Worm (Caenorhabditis elegans) whole organism, midembryonic: ENCODE results near the gene srx-34.

Experiments
- T22C8.4 ChIP-seq: fragments of 200-800 bp; sonication (Bioruptor generic); IDR thresholded peaks from 2 replicates; pipeline ENCODE4 v1.3.6; 2022; ENCODE audit warnings: missing genetic modification characterization, missing compliant biosample characterization
- cog-1 ChIP-seq: sonication (generic microtip); optimal IDR thresholded peaks from 2 replicates; lab custom pipeline; 2016; ENCODE audit warnings: missing genetic modification characterization, missing compliant biosample characterization
- flt-1 ChIP-seq: fragments of 200-800 bp; sonication (Bioruptor generic); IDR thresholded peaks from 2 replicates; pipeline ENCODE4 v1.3.6; 2022; ENCODE audit warnings: missing genetic modification characterization, missing compliant biosample characterization
- klf-2 ChIP-seq: fragments of 200-800 bp; sonication (Bioruptor generic); conservative IDR thresholded peaks from 2 replicates; pipeline ENCODE4 v1.3.6; 2022; ENCODE audit warnings: missing genetic modification reagents, missing genetic modification characterization, missing compliant biosample characterization
- med-1 ChIP-seq: sonication (generic microtip); optimal IDR thresholded peaks from 2 replicates; lab custom pipeline; 2017; ENCODE audit warnings: missing genetic modification characterization, mild to moderate bottlenecking, missing compliant biosample characterization, antibody characterized with exemption, missing genetic modification reagents; ENCODE audit not compliant: insufficient read depth
- ref-1 ChIP-seq: fragments of 200-800 bp; sonication (Bioruptor generic); conservative IDR thresholded peaks from 2 replicates; pipeline ENCODE4 v1.3.6; 2022; ENCODE audit warnings: missing genetic modification reagents, missing genetic modification characterization, missing compliant biosample characterization
- tab-1 ChIP-seq: fragments of 200-800 bp; sonication (Bioruptor generic); IDR thresholded peaks from 2 replicates; pipeline ENCODE4 v1.3.6; 2022; ENCODE audit warnings: missing genetic modification characterization, missing compliant biosample characterization
- ztf-23 ChIP-seq: fragments of 200-800 bp; sonication (Bioruptor generic); IDR thresholded peaks from 2 replicates; pipeline ENCODE4 v1.3.6; 2022; ENCODE audit warnings: missing genetic modification reagents, missing genetic modification characterization, missing compliant biosample characterization
- ztf-29 ChIP-seq: fragments of 200-800 bp; sonication (Bioruptor generic); IDR thresholded peaks from 2 replicates; pipeline ENCODE4 v1.3.6; 2022; ENCODE audit warnings: missing genetic modification reagents, missing genetic modification characterization, missing compliant biosample characterization

srx-34 gene

ce11 chrV:7147370-7147769, 27.3 kb upstream of the srx-34 start, which contains the start of gene ugt-38:
ugt-38 (minus strand) TSS chrV:7147470.
- no peak for TF ChIP-seq ztf-23 (GFP tag; lab: Robert Waterston, UW)
- no peak for TF ChIP-seq flt-1
- no peak for TF ChIP-seq ref-1 (GFP tag; lab: Robert Waterston, UW)
- no peak for TF ChIP-seq klf-2 (GFP tag; lab: Robert Waterston, UW)
- no peak for TF ChIP-seq tab-1 (GFP tag; lab: Robert Waterston, UW)
- TF ChIP-seq ztf-29 (GFP tag; lab: Robert Waterston, UW), result no peak
- TF ChIP-seq cog-1, result no peak
- TF ChIP-seq T22C8.4 (GFP tag; lab: Robert Waterston, UW), result no peak
- no peak for TF ChIP-seq med-1 (GFP tag; lab: Kevin White, UChicago)

ce11 chrV:7145250-7145850, 25.3 kb upstream of the srx-34 start, which contains the start of gene ugt-37:
ugt-37 (minus strand) TSS chrV:7145318.
- TF ChIP-seq cog-1 (no peak), T22C8.4 (GFP tag; lab: Robert Waterston, UW) (no peak), med-1 (GFP tag; lab: Kevin White, UChicago) (no peak), ztf-23 (GFP tag; lab: Robert Waterston, UW) (no peak), ztf-29 (GFP tag; lab: Robert Waterston, UW) (no peak), klf-2 (GFP tag; lab: Robert Waterston, UW) (no peak), flt-1 (no peak), tab-1 (GFP tag; lab: Robert Waterston, UW) (no peak), ref-1 (GFP tag; lab: Robert Waterston, UW) (no peak)

ce11 chrV:7142661-7143060, 22.6 kb upstream of the srx-34 start:
- TF ChIP-seq ztf-23 (GFP tag; lab: Robert Waterston, UW), result no peak
- TF ChIP-seq tab-1 (GFP tag; lab: Robert Waterston, UW), result no peak
- no peak for TF ChIP-seq flt-1
- TF ChIP-seq ztf-29 (GFP tag; lab: Robert Waterston, UW), result no peak
- no peak for TF ChIP-seq klf-2 (GFP tag; lab: Robert Waterston, UW)
- no peak for TF ChIP-seq med-1 (GFP tag; lab: Kevin White, UChicago)
- no peak for TF ChIP-seq ref-1 (GFP tag; lab: Robert Waterston, UW)
- TF ChIP-seq cog-1, result no peak
- TF ChIP-seq T22C8.4 (GFP tag; lab: Robert Waterston, UW), result no peak

ce11 chrV:7141864-7142263, 21.8 kb upstream of the srx-34 start, which contains the start of gene ugt-40:
ugt-40 (minus strand) TSS chrV:7141964.
- TF ChIP-seq cog-1 (no peak), ref-1 (GFP tag; lab: Robert Waterston, UW) (no peak), flt-1 (no peak)

DNA sequence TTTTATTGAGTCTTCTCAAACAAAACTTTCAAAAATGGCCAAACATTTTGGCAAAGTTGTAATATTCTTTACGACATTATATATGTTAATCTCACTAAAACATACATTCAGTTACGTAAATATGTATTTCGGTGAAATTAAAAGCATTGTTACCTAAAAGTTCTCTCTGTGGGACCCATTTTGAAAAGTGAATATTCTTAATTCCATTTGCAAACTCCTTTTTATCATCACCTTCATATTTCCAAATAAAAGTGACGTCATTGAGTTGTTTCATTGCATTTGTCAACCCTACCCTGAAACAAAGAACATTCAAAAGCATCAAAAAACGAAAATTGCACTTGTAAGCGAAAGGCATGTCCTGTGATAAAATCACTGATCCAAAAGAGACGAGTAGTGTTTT, 20.3 kb upstream of the srx-34 start:
- no peak for TF ChIP-seq klf-2 (GFP tag; lab: Robert Waterston, UW)

- TF ChIP-seq cog-1, result no peak
- no peak for TF ChIP-seq flt-1
Observed at ce11 chrV:7138320-7138719, 18.3 kb upstream of the srx-34 start, which contains the start of gene str-112. str-112 (minus strand) TSS chrV:7138420.

DNA sequence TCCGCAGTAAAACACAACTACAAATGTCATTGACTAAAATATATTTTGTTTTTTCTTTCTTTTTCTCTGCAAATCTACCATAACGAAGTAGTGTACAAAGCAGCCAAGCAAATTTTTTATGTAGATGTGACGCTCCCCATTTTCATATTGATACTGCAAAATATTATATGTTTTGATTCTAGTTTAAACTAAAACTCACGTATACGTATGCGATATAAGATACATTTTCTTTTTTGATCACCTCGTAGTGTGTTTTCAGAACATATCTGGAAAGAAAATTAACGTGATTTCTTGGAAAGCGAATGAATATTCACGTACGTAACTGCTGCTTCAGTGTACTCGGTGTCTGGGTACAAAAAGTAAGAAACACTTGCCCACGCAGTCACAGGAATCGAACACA, 16.8 kb upstream of the srx-34 start:
- TF ChIP-seq klf-2 (GFP tag; lab: Robert Waterston, UW), result no peak
- TF ChIP-seq cog-1, result no peak
- no peak for TF ChIP-seq tab-1 (GFP tag; lab: Robert Waterston, UW)
- TF ChIP-seq ref-1 (GFP tag; lab: Robert Waterston, UW), result no peak
- no peak for TF ChIP-seq ztf-29 (GFP tag; lab: Robert Waterston, UW)
- TF ChIP-seq med-1 (GFP tag; lab: Kevin White, UChicago), result no peak
- TF ChIP-seq flt-1, result no peak
- TF ChIP-seq ztf-23 (GFP tag; lab: Robert Waterston, UW), result no peak
- TF ChIP-seq T22C8.4 (GFP tag; lab: Robert Waterston, UW), result no peak

DNA sequence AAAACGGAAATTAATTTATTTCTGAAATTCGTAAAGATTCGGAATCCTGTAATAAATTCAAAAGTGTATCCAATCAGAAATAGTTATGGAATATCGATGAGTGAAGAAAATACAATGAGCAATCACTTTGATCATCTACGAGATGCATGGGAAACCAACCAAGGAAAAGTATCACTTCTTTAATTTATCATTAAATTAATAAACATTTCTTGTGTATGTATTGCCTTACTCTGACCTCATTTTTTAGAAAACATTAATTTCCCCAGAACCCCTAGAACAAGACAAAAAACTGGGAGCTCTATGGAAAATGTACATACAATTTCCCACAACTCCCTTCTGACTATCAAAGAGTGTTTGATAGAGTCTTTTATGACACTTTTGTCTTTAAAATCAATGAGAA, 13.9 kb upstream of the srx-34 start, which contains the start of gene F10D2.16:
TSS of gene F10D2.16 (plus strand) at position 301 of the 400 bp plus-strand sequence.
- TF ChIP-seq ref-1 (GFP tag; lab: Robert Waterston, UW) (no peak), ztf-23 (GFP tag; lab: Robert Waterston, UW) (no peak), flt-1 (no peak), T22C8.4 (GFP tag; lab: Robert Waterston, UW) (no peak), klf-2 (GFP tag; lab: Robert Waterston, UW) (no peak), tab-1 (GFP tag; lab: Robert Waterston, UW) (no peak), ztf-29 (GFP tag; lab: Robert Waterston, UW) (no peak), med-1 (GFP tag; lab: Kevin White, UChicago) (no peak), cog-1 (no peak)

DNA sequence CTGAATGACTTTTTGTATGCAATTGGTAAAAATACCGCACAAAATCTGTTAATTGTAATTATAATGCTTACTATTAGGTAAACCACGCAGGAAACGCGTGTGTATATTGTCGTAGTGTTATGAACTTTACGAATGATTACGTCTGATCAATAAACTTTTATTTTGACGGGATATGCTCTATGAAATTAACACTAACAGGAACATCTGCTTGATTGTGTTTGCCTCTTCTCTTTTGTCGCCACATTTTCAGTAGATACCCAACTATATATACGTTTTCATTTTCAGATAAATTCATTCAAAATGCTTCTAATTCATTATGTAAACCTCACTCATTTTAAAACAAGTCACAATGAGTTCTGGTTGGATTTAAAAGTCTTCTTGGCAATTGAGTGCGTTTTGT, 12.2 kb upstream of the srx-34 start, which contains the start of gene sre-10:
TSS of gene sre-10 (plus strand) at position 301 of the 400 bp plus-strand sequence.
- no peak for TF ChIP-seq tab-1 (GFP tag; lab: Robert Waterston, UW)
- TF ChIP-seq med-1 (GFP tag; lab: Kevin White, UChicago), result no peak
- no peak for TF ChIP-seq klf-2 (GFP tag; lab: Robert Waterston, UW)
- no peak for TF ChIP-seq ztf-23 (GFP tag; lab: Robert Waterston, UW)

- TF ChIP-seq cog-1, result no peak
- no peak for TF ChIP-seq ztf-29 (GFP tag; lab: Robert Waterston, UW)
- no peak for TF ChIP-seq T22C8.4 (GFP tag; lab: Robert Waterston, UW)
- no peak for TF ChIP-seq tab-1 (GFP tag; lab: Robert Waterston, UW)
- TF ChIP-seq med-1 (GFP tag; lab: Kevin White, UChicago), result no peak
- TF ChIP-seq ztf-23 (GFP tag; lab: Robert Waterston, UW), result no peak
- TF ChIP-seq klf-2 (GFP tag; lab: Robert Waterston, UW), result no peak
- no peak for TF ChIP-seq ref-1 (GFP tag; lab: Robert Waterston, UW)
- no peak for TF ChIP-seq flt-1
Observed at ce11 chrV:7130974-7131373, 10.9 kb upstream of the srx-34 start, which contains the start of gene srx-36. srx-36 (minus strand) TSS chrV:7131074.
